Fruit fly (Drosophila melanogaster) Kc167 (cell line): ENCODE results near the gene CG43739.

ENCODE experiments used
- Myc ChIP-seq: fragments of >200 bp; optimal IDR thresholded peaks from 2 replicates; lab custom pipeline; 2017; ENCODE audit warnings: missing external identifiers
- insv ChIP-seq: fragments of >200 bp; optimal IDR thresholded peaks from 3 replicates; lab custom pipeline; 2018; ENCODE audit warnings: missing external identifiers
- psq ChIP-seq: fragments of >200 bp; optimal IDR thresholded peaks from 2 replicates; lab custom pipeline; 2017; ENCODE audit warnings: missing external identifiers
- ttk ChIP-seq: sonication (Bioruptor generic); optimal IDR thresholded peaks from 2 replicates; lab custom pipeline; 2017; ENCODE audit warnings: missing external identifiers

DNA sequence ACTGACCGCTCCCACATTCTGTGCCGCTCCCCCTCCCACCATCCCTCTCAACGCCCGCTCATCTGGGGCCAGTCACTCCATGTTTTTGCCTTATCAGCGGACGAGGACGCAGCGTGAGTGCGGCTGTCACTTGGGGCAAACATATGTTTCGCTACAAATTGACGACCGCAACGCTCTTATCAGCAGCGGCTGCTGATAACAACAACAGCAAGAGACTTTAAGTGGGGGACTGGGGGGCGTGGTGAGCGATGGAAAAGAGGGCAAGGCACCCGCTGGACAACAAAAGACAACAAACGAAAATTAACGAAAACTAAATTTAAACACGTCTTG is 17.3 kb upstream of the CG43739 start:
- TF ChIP-seq psq (lab: Kevin White, UChicago), result no peak
- TF ChIP-seq ttk (lab: Kevin White, UChicago), result no peak
- no peak for TF ChIP-seq insv (lab: Kevin White, UChicago)
- no peak for TF ChIP-seq Myc (lab: Kevin White, UChicago)
